Fruit fly (Drosophila melanogaster): ENCODE results near the gene ttk.

The ttk gene

DNA sequence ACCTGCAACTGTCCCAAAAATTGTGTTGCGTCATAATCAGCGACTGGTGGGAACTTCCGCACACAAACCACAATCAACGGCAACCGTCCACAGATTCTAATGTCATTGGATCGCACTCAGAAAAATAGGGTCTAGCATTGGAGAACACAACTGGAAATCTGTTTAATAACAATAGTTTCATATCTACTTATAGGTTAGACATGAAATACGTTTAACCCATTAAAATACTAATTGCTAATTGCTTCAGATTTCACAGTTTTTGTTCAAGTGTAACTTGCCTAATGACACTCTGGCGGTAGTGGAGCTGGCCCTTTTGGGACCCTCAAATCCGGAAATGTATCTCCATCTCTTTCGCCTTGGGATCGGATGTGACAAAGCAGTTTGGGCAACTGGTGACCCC lies 17.0 kb upstream of the ttk start (continued):
- TF ChIP-seq dmrt11E (tag; optimal IDR thresholded peaks at IDR 0.05) (peak; percentile 75), slp2 (GFP tag; optimal IDR thresholded peaks at IDR 0.05) (no peak), MTF-1 (GFP tag; optimal IDR thresholded peaks at IDR 0.05; ENCODE audit: borderline replicate concordance) (no peak), CG3163 (GFP tag; optimal IDR thresholded peaks at IDR 0.05) (no peak), CG9437 (GFP tag; optimal IDR thresholded peaks at IDR 0.05) (no peak), gt (GFP tag; IDR thresholded peaks at IDR 0.05) (no peak), CG9932 (GFP tag; IDR thresholded peaks at IDR 0.05) (no peak), nerfin-1 (tag; optimal IDR thresholded peaks at IDR 0.05) (no peak), Nf-YA (GFP tag; IDR thresholded peaks at IDR 0.05) (no peak), ara (GFP tag; IDR thresholded peaks at IDR 0.05) (0 out of 2 replicates have a peak, but pooled peaks have one; percentile 41), CG15073 (GFP tag; optimal IDR thresholded peaks at IDR 0.05) (no peak), CG31224 (GFP tag; IDR thresholded peaks at IDR 0.05) (no peak), twi (tag; optimal IDR thresholded peaks at IDR 0.05) (no peak), B-H2 (GFP tag; optimal IDR thresholded peaks at IDR 0.05) (no peak), CG8388 (GFP tag; optimal IDR thresholded peaks at IDR 0.05) (peak; percentile 24), CG32532 (GFP tag; IDR thresholded peaks at IDR 0.05) (no peak), inv (GFP tag; IDR thresholded peaks at IDR 0.05; ENCODE audit: partially characterized antibody) (no peak), Mes4 (GFP tag; optimal IDR thresholded peaks at IDR 0.05) (no peak), CG2116 (GFP tag; optimal IDR thresholded peaks at IDR 0.05) (no peak), her (GFP tag; optimal IDR thresholded peaks at IDR 0.05) (no peak), ranshi (GFP tag; IDR thresholded peaks at IDR 0.05) (no peak), CG8290 (GFP tag; optimal IDR thresholded peaks at IDR 0.05) (no peak), CG8290 (tag; optimal IDR thresholded peaks at IDR 0.05) (no peak), CG11560 (tag; IDR thresholded peaks at IDR 0.05) (no peak), CG7786 (GFP tag; optimal IDR thresholded peaks at IDR 0.05) (no peak), unpg (GFP tag; optimal IDR thresholded peaks at IDR 0.05) (peak; percentile 37), CG9797 (GFP tag; optimal IDR thresholded peaks at IDR 0.05) (no peak), Adf1 (GFP tag; IDR thresholded peaks at IDR 0.05) (no peak), tio (GFP tag; optimal IDR thresholded peaks at IDR 0.05) (no peak), Tbp (GFP tag; optimal IDR thresholded peaks at IDR 0.05) (no peak), CG13287 (GFP tag; IDR thresholded peaks at IDR 0.05; ENCODE audit: partially characterized antibody) (no peak), CG2202 (tag; optimal IDR thresholded peaks at IDR 0.05) (peak; percentile 15), Trl (optimal IDR thresholded peaks at IDR 0.05) (no peak), Trl (GFP tag; optimal IDR thresholded peaks at IDR 0.05) (no peak), Taf1 (GFP tag; IDR thresholded peaks at IDR 0.05) (no peak), row (GFP tag; IDR thresholded peaks at IDR 0.05) (peak; percentile 50; the same call in 2 of the 3 replicates), salm (tag; optimal IDR thresholded peaks at IDR 0.05) (no peak), knrl (GFP tag; IDR thresholded peaks at IDR 0.05; ENCODE audit: partially characterized antibody) (no peak), CG5953 (GFP tag; IDR thresholded peaks at IDR 0.05) (no peak), CG10543 (GFP tag; optimal IDR thresholded peaks at IDR 0.05) (no peak), cg (GFP tag; optimal IDR thresholded peaks at IDR 0.05) (no peak), CG1603 (tag; optimal IDR thresholded peaks at IDR 0.05) (peak; percentile 69), sisA (GFP tag; IDR thresholded peaks at IDR 0.05) (peak; percentile 33; the same call in 1 of the 2 replicates), bab2 (GFP tag; optimal IDR thresholded peaks at IDR 0.05) (no peak), Myb (GFP tag; optimal IDR thresholded peaks at IDR 0.05) (no peak), CG8359 (GFP tag; optimal IDR thresholded peaks at IDR 0.05; ENCODE audit: borderline replicate concordance) (no peak), Hsf (GFP tag; optimal IDR thresholded peaks at IDR 0.05) (peak; percentile 17), CG9727 (GFP tag; optimal IDR thresholded peaks at IDR 0.05) (peak; percentile 16), YL-1 (GFP tag; optimal IDR thresholded peaks at IDR 0.05) (no peak), lov (optimal IDR thresholded peaks at IDR 0.05) (no peak), lov (GFP tag; IDR thresholded peaks at IDR 0.05) (no peak), C15 (GFP tag; IDR thresholded peaks at IDR 0.05) (no peak), ap (GFP tag; IDR thresholded peaks at IDR 0.05) (no peak)

Measured in whole organism, embryonic.